Worm (Caenorhabditis elegans): ENCODE data around the gene K11H12.5.

- TF ChIP-seq him-1 (tag; optimal IDR thresholded peaks at IDR 0.05) (no peak), W03F9.2 (tag; optimal IDR thresholded peaks at IDR 0.05) (no peak), dao-5 (tag; optimal IDR thresholded peaks at IDR 0.05) (no peak)
Measured at ce11 chrIV:631869-632268, 44.5 kb upstream of the K11H12.5 start.

Measured in whole organism, L4/young adult.